Fruit fly (Drosophila melanogaster) whole organism, embryonic: ENCODE data around the gene CG8509.

ENCODE experiments used
- ATbp ChIP-seq: fragments of 200-800 bp; sonication (Bioruptor generic); optimal IDR thresholded peaks from 2 replicates; lab custom pipeline; 2017; ENCODE audit warnings: missing biosample characterization, mild to moderate bottlenecking, missing genetic modification characterization, missing genetic modification reagents
- CG11085 ChIP-seq: fragments of 200-800 bp; sonication (Bioruptor generic); IDR thresholded peaks from 2 replicates; pipeline ENCODE4 v1.3.6; 2022; ENCODE audit warnings: missing biosample characterization, missing genetic modification characterization
- CG11456 ChIP-seq: fragments of 200-800 bp; sonication (Bioruptor generic); IDR thresholded peaks from 3 replicates; pipeline ENCODE4 v1.3.6; 2022; ENCODE audit warnings: missing biosample characterization, missing genetic modification characterization
- CG11504 ChIP-seq: fragments of 200-800 bp; sonication (Bioruptor generic); optimal IDR thresholded peaks from 3 replicates; lab custom pipeline; 2019; ENCODE audit warnings: missing biosample characterization, mild to moderate bottlenecking, missing genetic modification characterization, moderate library complexity
- CG11560 ChIP-seq: fragments of 200-800 bp; sonication (Bioruptor generic); IDR thresholded peaks from 3 replicates; pipeline ENCODE4 v1.3.6; 2022; ENCODE audit warnings: missing biosample characterization, missing genetic modification characterization
- CG12659 ChIP-seq: fragments of 200-800 bp; sonication (Bioruptor generic); optimal IDR thresholded peaks from 3 replicates; lab custom pipeline; 2017; ENCODE audit warnings: mild to moderate bottlenecking, missing biosample characterization, missing genetic modification reagents, missing genetic modification characterization
- CG14441 ChIP-seq: fragments of 200-800 bp; sonication (Bioruptor generic); IDR thresholded peaks from 2 replicates; pipeline ENCODE4 v1.3.6; 2022; ENCODE audit warnings: missing biosample characterization, missing genetic modification characterization
- CG15514 ChIP-seq: fragments of 200-800 bp; sonication (Bioruptor generic); optimal IDR thresholded peaks from 3 replicates; lab custom pipeline; 2017; ENCODE audit warnings: missing biosample characterization, missing genetic modification characterization, mild to moderate bottlenecking, moderate library complexity, missing genetic modification reagents
- CG15696 ChIP-seq: fragments of 200-800 bp; sonication (Bioruptor generic); optimal IDR thresholded peaks from 2 replicates; lab custom pipeline; 2019; ENCODE audit warnings: missing biosample characterization, mild to moderate bottlenecking, missing genetic modification characterization, moderate library complexity
- CG17568 ChIP-seq: fragments of 200-800 bp; sonication (Bioruptor generic); optimal IDR thresholded peaks from 2 replicates; lab custom pipeline; 2018; ENCODE audit warnings: missing biosample characterization, mild to moderate bottlenecking, missing genetic modification characterization, moderate library complexity
- CG17802 ChIP-seq: fragments of 200-800 bp; sonication (Bioruptor generic); optimal IDR thresholded peaks from 2 replicates; lab custom pipeline; 2018; ENCODE audit warnings: missing biosample characterization, mild to moderate bottlenecking, missing genetic modification characterization, moderate library complexity
- CG30403 ChIP-seq: fragments of 200-800 bp; sonication (Bioruptor generic); optimal IDR thresholded peaks from 3 replicates; lab custom pipeline; 2016; ENCODE audit warnings: missing biosample characterization, missing genetic modification characterization
- CG4707 ChIP-seq: fragments of 200-800 bp; sonication (Bioruptor generic); optimal IDR thresholded peaks from 2 replicates; lab custom pipeline; 2018; ENCODE audit warnings: missing biosample characterization, mild to moderate bottlenecking, missing genetic modification characterization, moderate library complexity
- CG5245 ChIP-seq: fragments of 200-800 bp; sonication (Bioruptor generic); optimal IDR thresholded peaks from 3 replicates; lab custom pipeline; 2016; ENCODE audit warnings: missing biosample characterization, missing genetic modification characterization
- CG6683 ChIP-seq: fragments of 200-800 bp; sonication (Bioruptor generic); optimal IDR thresholded peaks from 2 replicates; lab custom pipeline; 2017; ENCODE audit warnings: missing biosample characterization, mild to moderate bottlenecking, missing genetic modification characterization, missing genetic modification reagents
- CG8388 ChIP-seq: fragments of 200-800 bp; sonication (Bioruptor generic); optimal IDR thresholded peaks from 2 replicates; lab custom pipeline; 2019; ENCODE audit warnings: missing biosample characterization, mild to moderate bottlenecking, missing genetic modification characterization, moderate library complexity
- CG8924 ChIP-seq: fragments of 200-800 bp; optimal IDR thresholded peaks from 3 replicates; lab custom pipeline; 2019; ENCODE audit warnings: missing biosample characterization, mild to moderate bottlenecking, missing genetic modification characterization, moderate library complexity
- CkIIα-i1 ChIP-seq: fragments of 200-800 bp; sonication (Bioruptor generic); IDR thresholded peaks from 2 replicates; pipeline ENCODE4 v1.3.6; 2022; ENCODE audit warnings: missing biosample characterization, missing genetic modification characterization
- Dll ChIP-seq: fragments of 200-800 bp; sonication (Bioruptor generic); IDR thresholded peaks from 4 replicates; pipeline ENCODE4 v1.3.6; 2022; ENCODE audit warnings: missing biosample characterization, missing genetic modification characterization; ENCODE audit not compliant: partially characterized antibody
- Doc3 ChIP-seq: fragments of 200-800 bp; sonication (Bioruptor generic); IDR thresholded peaks from 3 replicates; pipeline ENCODE4 v1.3.6; 2022; ENCODE audit warnings: missing biosample characterization, missing genetic modification characterization; ENCODE audit not compliant: partially characterized antibody
- Dp ChIP-seq: fragments of 200-800 bp; sonication (Bioruptor generic); optimal IDR thresholded peaks from 2 replicates; lab custom pipeline; 2018; ENCODE audit warnings: missing biosample characterization, mild to moderate bottlenecking, missing genetic modification characterization, moderate library complexity
- E2f2 ChIP-seq: fragments of 200-800 bp; sonication (Bioruptor generic); IDR thresholded peaks from 2 replicates; pipeline ENCODE4 v1.3.6; 2022; ENCODE audit warnings: missing biosample characterization, missing genetic modification characterization
- Ets65A ChIP-seq: fragments of 200-800 bp; sonication (Bioruptor generic); peaks from one replicate; lab custom pipeline; 2016; ENCODE audit warnings: missing biosample characterization, missing genetic modification characterization
- GATAe ChIP-seq: fragments of 200-800 bp; sonication (Bioruptor generic); conservative IDR thresholded peaks from 2 replicates; pipeline ENCODE4 v1.3.6; 2022; ENCODE audit warnings: missing biosample characterization, missing genetic modification characterization
- H15 ChIP-seq: fragments of 200-800 bp; sonication (Bioruptor generic); IDR thresholded peaks from 3 replicates; pipeline ENCODE4 v1.3.6; 2022; ENCODE audit warnings: missing biosample characterization, missing genetic modification characterization
- Kr ChIP-seq: fragments of 200-800 bp; sonication (Bioruptor generic); optimal IDR thresholded peaks from 2 replicates; lab custom pipeline; 2017; ENCODE audit warnings: missing biosample characterization, mild to moderate bottlenecking, missing genetic modification characterization
- Max ChIP-seq: fragments of 200-800 bp; sonication (Bioruptor generic); optimal IDR thresholded peaks from 2 replicates; lab custom pipeline; 2016; ENCODE audit warnings: missing biosample characterization, mild to moderate bottlenecking, missing genetic modification characterization
- Myb ChIP-seq: fragments of 200-800 bp; sonication (Bioruptor generic); optimal IDR thresholded peaks from 2 replicates; lab custom pipeline; 2016; ENCODE audit warnings: missing biosample characterization, missing genetic modification characterization
- NC2β ChIP-seq: fragments of 200-800 bp; sonication (Bioruptor generic); optimal IDR thresholded peaks from 2 replicates; lab custom pipeline; 2016; ENCODE audit warnings: missing biosample characterization, missing genetic modification characterization
- Nf-YA ChIP-seq: fragments of 200-800 bp; sonication (Bioruptor generic); IDR thresholded peaks from 2 replicates; pipeline ENCODE4 v1.3.6; 2022; ENCODE audit warnings: missing biosample characterization, missing genetic modification characterization
- Nf-YC ChIP-seq: fragments of 200-800 bp; optimal IDR thresholded peaks from 3 replicates; lab custom pipeline; 2019; ENCODE audit warnings: missing biosample characterization, mild to moderate bottlenecking, missing genetic modification characterization, moderate library complexity
- Optix ChIP-seq: fragments of 200-800 bp; sonication (Bioruptor generic); IDR thresholded peaks from 3 replicates; pipeline ENCODE4 v1.3.6; 2022; ENCODE audit warnings: missing biosample characterization, missing genetic modification characterization
- Six4 ChIP-seq: fragments of 200-800 bp; sonication (Bioruptor generic); optimal IDR thresholded peaks from 2 replicates; lab custom pipeline; 2016; ENCODE audit warnings: missing biosample characterization, missing genetic modification characterization
- al ChIP-seq: fragments of 200-800 bp; sonication (Bioruptor generic); IDR thresholded peaks from 2 replicates; pipeline ENCODE4 v1.3.6; 2022; ENCODE audit warnings: missing biosample characterization, missing genetic modification characterization
- cad ChIP-seq: fragments of >200 bp; optimal IDR thresholded peaks from 2 replicates; lab custom pipeline; 2017; ENCODE audit warnings: missing biosample characterization, missing genetic modification characterization
- cas ChIP-seq: fragments of 200-800 bp; sonication (Bioruptor generic); IDR thresholded peaks from 2 replicates; pipeline ENCODE4 v1.3.6; 2022; ENCODE audit warnings: missing biosample characterization, missing genetic modification characterization
- caup ChIP-seq: fragments of 200-800 bp; sonication (Bioruptor generic); optimal IDR thresholded peaks from 3 replicates; lab custom pipeline; 2017; ENCODE audit warnings: missing biosample characterization, mild to moderate bottlenecking, missing genetic modification characterization, moderate library complexity; ENCODE audit not compliant: severe bottlenecking
- chn ChIP-seq: fragments of 200-800 bp; sonication (Bioruptor generic); optimal IDR thresholded peaks from 2 replicates; lab custom pipeline; 2016; ENCODE audit warnings: missing biosample characterization, missing genetic modification characterization
- esg ChIP-seq: fragments of 200-800 bp; sonication (Bioruptor generic); conservative IDR thresholded peaks from 2 replicates; pipeline ENCODE4 v1.3.6; 2022; ENCODE audit warnings: missing biosample characterization, missing genetic modification characterization
- ftz-f1 ChIP-seq: fragments of 200-800 bp; sonication (Bioruptor generic); optimal IDR thresholded peaks from 2 replicates; lab custom pipeline; 2016; ENCODE audit warnings: missing biosample characterization, missing genetic modification characterization
- h ChIP-seq: fragments of >200 bp; optimal IDR thresholded peaks from 2 replicates; lab custom pipeline; 2017
- lab ChIP-seq: fragments of 200-800 bp; sonication (Bioruptor generic); optimal IDR thresholded peaks from 3 replicates; lab custom pipeline; 2017; ENCODE audit warnings: missing biosample characterization, missing genetic modification characterization, mild to moderate bottlenecking, moderate library complexity, missing genetic modification reagents
- lilli ChIP-seq: fragments of 200-800 bp; sonication (Bioruptor generic); optimal IDR thresholded peaks from 3 replicates; lab custom pipeline; 2016; ENCODE audit warnings: missing biosample characterization, missing genetic modification characterization
- peb ChIP-seq: fragments of 200-800 bp; sonication (Bioruptor generic); IDR thresholded peaks from 2 replicates; pipeline ENCODE4 v1.3.6; 2022; ENCODE audit warnings: missing biosample characterization, missing genetic modification characterization
- pnt ChIP-seq: fragments of 200-800 bp; sonication (Bioruptor generic); optimal IDR thresholded peaks from 3 replicates; lab custom pipeline; 2016; ENCODE audit warnings: missing biosample characterization, missing genetic modification characterization
- repo ChIP-seq: fragments of 200-800 bp; sonication (Bioruptor generic); optimal IDR thresholded peaks from 2 replicates; lab custom pipeline; 2016; ENCODE audit warnings: missing biosample characterization, missing genetic modification characterization
- run ChIP-seq: fragments of 200-800 bp; sonication (Bioruptor generic); optimal IDR thresholded peaks from 3 replicates; lab custom pipeline; 2018; ENCODE audit warnings: missing biosample characterization, mild to moderate bottlenecking, missing genetic modification characterization
- scrt ChIP-seq: fragments of 200-800 bp; sonication (Bioruptor generic); optimal IDR thresholded peaks from 2 replicates; lab custom pipeline; 2018; ENCODE audit warnings: missing biosample characterization, mild to moderate bottlenecking, missing genetic modification characterization, moderate library complexity
- sens ChIP-seq: fragments of 200-800 bp; sonication (Bioruptor generic); peaks from one replicate; lab custom pipeline; 2016; ENCODE audit warnings: missing biosample characterization, missing genetic modification characterization
- sens-2 ChIP-seq: fragments of 200-800 bp; sonication (Bioruptor generic); IDR thresholded peaks from 2 replicates; pipeline ENCODE4 v1.3.6; 2022; ENCODE audit warnings: missing biosample characterization, missing genetic modification characterization
- usp ChIP-seq: fragments of >200 bp; optimal IDR thresholded peaks from 2 replicates; lab custom pipeline; 2017; ENCODE audit warnings: missing biosample characterization, missing genetic modification characterization
- vnd ChIP-seq: fragments of 200-800 bp; sonication (Bioruptor generic); IDR thresholded peaks from 3 replicates; pipeline ENCODE4 v1.3.6; 2022; ENCODE audit warnings: missing biosample characterization, missing genetic modification characterization; ENCODE audit not compliant: partially characterized antibody
- yki ChIP-seq: fragments of >200 bp; optimal IDR thresholded peaks from 3 replicates; lab custom pipeline; 2018

Gene CG8509

DNA sequence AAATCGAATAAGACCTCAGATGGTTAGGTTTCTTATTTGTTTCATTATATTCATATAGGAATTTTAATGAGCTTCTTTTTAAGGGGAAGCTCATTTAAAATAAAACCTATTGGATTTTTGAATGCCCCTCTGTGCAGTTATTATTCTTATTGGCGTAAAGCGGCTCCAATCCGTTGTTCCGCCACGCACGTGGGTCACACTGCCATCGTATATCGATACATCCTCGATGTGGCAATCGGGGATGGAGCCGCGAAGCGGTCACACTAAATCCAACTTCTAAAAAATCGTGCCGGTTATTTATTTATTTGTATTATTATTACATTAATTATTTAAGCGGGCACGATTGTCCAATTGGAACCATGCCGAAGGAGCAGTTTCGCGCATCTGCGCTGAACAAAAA is 46.6 kb upstream of the CG8509 start, which contains the start of gene Polr3A (continued):
- TF ChIP-seq ATbp (GFP tag; lab: Kevin White, UChicago) (no peak), CG17568 (GFP tag; lab: Kevin White, UChicago) (no peak), Nf-YC (no peak), peb (GFP tag; lab: Robert Waterston, UW) (no peak), CG8388 (GFP tag; lab: Kevin White, UChicago) (no peak), Kr (GFP tag; lab: Kevin White, UChicago) (no peak), CG5245 (GFP tag; lab: Kevin White, UChicago) (no peak), Dp (GFP tag; lab: Kevin White, UChicago) (peak; percentile 65), caup (GFP tag; lab: Kevin White, UChicago) (no peak), CG4707 (GFP tag; lab: Kevin White, UChicago) (no peak), Max (GFP tag; lab: Kevin White, UChicago) (no peak), h (lab: Kevin White, UChicago) (no peak), lab (GFP tag; lab: Kevin White, UChicago) (no peak), usp (GFP tag; lab: Kevin White, UChicago) (no peak), CG30403 (GFP tag; lab: Kevin White, UChicago) (no peak), CG15514 (GFP tag; lab: Kevin White, UChicago) (peak; percentile 54), Ets65A (no peak), CG15696 (no peak), CG6683 (no peak), run (no peak), E2f2 (GFP tag; lab: Robert Waterston, UW) (peak; percentile 78), cas (GFP tag; lab: Robert Waterston, UW) (no peak), CG8924 (tag; lab: Kevin White, UChicago) (no peak), NC2β (GFP tag; lab: Kevin White, UChicago) (no peak), CG17802 (tag; lab: Kevin White, UChicago) (no peak), Optix (no peak), lilli (GFP tag; lab: Kevin White, UChicago) (no peak), vnd (GFP tag; lab: Robert Waterston, UW) (0 out of 3 replicates have a peak, but pooled peaks have one; percentile 25), Dll (GFP tag; lab: Robert Waterston, UW) (peak; percentile 65; the same call in 3 of the 4 replicates), pnt (GFP tag; lab: Kevin White, UChicago) (no peak), Six4 (no peak), sens (GFP tag; lab: Kevin White, UChicago) (no peak), esg (GFP tag; lab: Robert Waterston, UW) (no peak), Myb (GFP tag; lab: Kevin White, UChicago) (peak; percentile 15), CG11560 (tag; lab: Robert Waterston, UW) (no peak), Doc3 (GFP tag; lab: Robert Waterston, UW) (0 out of 3 replicates have a peak, but pooled peaks have one; percentile 38), CG11504 (tag; lab: Kevin White, UChicago) (no peak), repo (no peak), ftz-f1 (no peak), CG11456 (no peak), GATAe (GFP tag; lab: Robert Waterston, UW) (no peak), CG12659 (GFP tag; lab: Kevin White, UChicago) (peak; percentile 51), Nf-YA (no peak), CG11085 (GFP tag; lab: Robert Waterston, UW) (no peak), chn (no peak), cad (GFP tag; lab: Kevin White, UChicago) (no peak), CkIIα-i1 (no peak), scrt (no peak), H15 (no peak), yki (lab: Kevin White, UChicago) (no peak), CG14441 (GFP tag; lab: Robert Waterston, UW) (no peak), al (GFP tag; lab: Robert Waterston, UW) (no peak), sens-2 (no peak)
